Fruit fly (Drosophila melanogaster) whole organism, wandering third instar larva: Measurements from ENCODE around the gene TfIIA-L.

Source experiments
- Abd-B ChIP-seq: fragments of >200 bp; optimal IDR thresholded peaks from 2 replicates; lab custom pipeline; 2017; ENCODE audit warnings: missing biosample characterization, missing genetic modification characterization
- Dif ChIP-seq: fragments of 200-275, 200-300 bp; sonication (Bioruptor generic); optimal IDR thresholded peaks from 2 replicates; lab custom pipeline; 2018; ENCODE audit warnings: missing biosample characterization, missing genetic modification characterization; ENCODE audit not compliant: partially characterized antibody
- GATAd ChIP-seq: sonication (Bioruptor generic); optimal IDR thresholded peaks from 2 replicates; lab custom pipeline; 2016; ENCODE audit warnings: missing biosample characterization, missing genetic modification characterization
- HLH106 ChIP-seq: fragments of 200-800 bp; optimal IDR thresholded peaks from 3 replicates; lab custom pipeline; 2019; ENCODE audit warnings: missing biosample characterization, mild to moderate bottlenecking, missing genetic modification characterization, moderate library complexity
- Hnf4 ChIP-seq: fragments of 200-800 bp; sonication (Bioruptor generic); optimal IDR thresholded peaks from 2 replicates; lab custom pipeline; 2016; ENCODE audit warnings: missing biosample characterization, mild to moderate bottlenecking, missing genetic modification characterization
- Hr78 ChIP-seq: fragments of >200 bp; optimal IDR thresholded peaks from 2 replicates; lab custom pipeline; 2017; ENCODE audit warnings: missing biosample characterization, missing genetic modification characterization
- Hr83 ChIP-seq: fragments of 200-300 bp; sonication (Bioruptor generic); optimal IDR thresholded peaks from 2 replicates; lab custom pipeline; 2016; ENCODE audit warnings: missing biosample characterization, mild to moderate bottlenecking, missing genetic modification characterization, moderate library complexity; ENCODE audit not compliant: poor library complexity, severe bottlenecking
- Jra ChIP-seq: sonication (Bioruptor generic); optimal IDR thresholded peaks from 2 replicates; lab custom pipeline; 2016; ENCODE audit warnings: missing biosample characterization, missing genetic modification characterization
- Mio ChIP-seq: sonication (Bioruptor generic); optimal IDR thresholded peaks from 2 replicates; lab custom pipeline; 2016; ENCODE audit warnings: missing biosample characterization, missing genetic modification characterization
- Myc ChIP-seq: fragments of >200 bp; optimal IDR thresholded peaks from 2 replicates; lab custom pipeline; 2017
- N ChIP-seq: fragments of >200 bp; optimal IDR thresholded peaks from 2 replicates; lab custom pipeline; 2018; ENCODE audit warnings: missing biosample characterization, missing external identifiers, missing genetic modification characterization
- OdsH ChIP-seq: fragments of 200-800 bp; sonication (Bioruptor generic); optimal IDR thresholded peaks from 2 replicates; lab custom pipeline; 2016; ENCODE audit warnings: missing biosample characterization, mild to moderate bottlenecking, missing genetic modification characterization
- Rel ChIP-seq, 2 experiments: fragments of 200-800 bp; sonication (Bioruptor generic) in 1 of 2; optimal IDR thresholded peaks; 2 replicates in 1 of 2; 3 replicates in 1 of 2; lab custom pipeline; 2016 to 2019; ENCODE audit warnings: mild to moderate bottlenecking in 2 of 2, missing biosample characterization in 2 of 2, missing genetic modification characterization in 2 of 2, moderate library complexity in 1 of 2
- Sp1 ChIP-seq: fragments of 200-800 bp; sonication (Bioruptor generic); optimal IDR thresholded peaks from 3 replicates; lab custom pipeline; 2019; ENCODE audit warnings: missing biosample characterization, mild to moderate bottlenecking, missing genetic modification characterization, moderate library complexity
- Vsx2 ChIP-seq: fragments of 200-300, 225-300 bp; sonication (Bioruptor generic); optimal IDR thresholded peaks from 2 replicates; lab custom pipeline; 2018; ENCODE audit warnings: missing biosample characterization, missing genetic modification characterization; ENCODE audit not compliant: partially characterized antibody
- br ChIP-seq: fragments of 200-800 bp; sonication (Bioruptor generic); optimal IDR thresholded peaks from 2 replicates; lab custom pipeline; 2016; ENCODE audit warnings: missing biosample characterization, missing genetic modification characterization
- dl ChIP-seq, 2 experiments: fragments of 175-275, 200-275 bp in 1 of 2; fragments of 200-275 bp in 1 of 2; sonication (Bioruptor generic); optimal IDR thresholded peaks; lab custom pipeline; 2018; ENCODE audit warnings: mild to moderate bottlenecking in 2 of 2, missing biosample characterization in 2 of 2, missing genetic modification characterization in 2 of 2, moderate library complexity in 2 of 2; ENCODE audit not compliant: partially characterized antibody in 2 of 2, insufficient read depth in 1 of 2
- dmrt93B ChIP-seq: fragments of 200-800 bp; sonication (Bioruptor generic); optimal IDR thresholded peaks from 2 replicates; lab custom pipeline; 2018; ENCODE audit warnings: missing biosample characterization, mild to moderate bottlenecking, missing genetic modification characterization
- ey ChIP-seq: fragments of 200-800 bp; sonication (Bioruptor generic); optimal IDR thresholded peaks from 2 replicates; lab custom pipeline; 2016; ENCODE audit warnings: missing biosample characterization, missing genetic modification characterization
- foxo ChIP-seq, 2 experiments: fragments of 200-800 bp; sonication (Bioruptor generic); optimal IDR thresholded peaks; 2 replicates in 1 of 2; 3 replicates in 1 of 2; lab custom pipeline; 2016 to 2017; ENCODE audit warnings: missing biosample characterization in 2 of 2, missing genetic modification characterization in 2 of 2
- fru ChIP-seq: fragments of 200-800 bp; sonication (Bioruptor generic); optimal IDR thresholded peaks from 3 replicates; lab custom pipeline; 2016; ENCODE audit warnings: missing biosample characterization, mild to moderate bottlenecking, missing genetic modification characterization
- h ChIP-seq: fragments of 200-800 bp; sonication (Bioruptor generic); optimal IDR thresholded peaks from 3 replicates; lab custom pipeline; 2016; ENCODE audit warnings: missing biosample characterization, mild to moderate bottlenecking, missing genetic modification characterization
- jim ChIP-seq: fragments of 175-275, 200-325 bp; sonication (Bioruptor generic); optimal IDR thresholded peaks from 2 replicates; lab custom pipeline; 2016; ENCODE audit warnings: missing biosample characterization, mild to moderate bottlenecking, missing genetic modification characterization
- lola ChIP-seq: fragments of >200 bp; optimal IDR thresholded peaks from 2 replicates; lab custom pipeline; 2017; ENCODE audit warnings: missing biosample characterization, missing genetic modification characterization
- rgr ChIP-seq: fragments of 200-800 bp; sonication (Bioruptor generic); optimal IDR thresholded peaks from 3 replicates; lab custom pipeline; 2016; ENCODE audit warnings: missing biosample characterization, mild to moderate bottlenecking, missing genetic modification characterization
- sage ChIP-seq: fragments of 200-800 bp; sonication (Bioruptor generic); optimal IDR thresholded peaks from 2 replicates; lab custom pipeline; 2016; ENCODE audit warnings: missing biosample characterization, mild to moderate bottlenecking, missing genetic modification characterization
- sv ChIP-seq: fragments of 200-800 bp; sonication (Bioruptor generic); optimal IDR thresholded peaks from 3 replicates; lab custom pipeline; 2016; ENCODE audit warnings: missing biosample characterization, missing genetic modification characterization
- tai ChIP-seq: sonication (Bioruptor generic); optimal IDR thresholded peaks from 2 replicates; lab custom pipeline; 2016; ENCODE audit warnings: missing biosample characterization, missing genetic modification characterization
- usp ChIP-seq: fragments of >200 bp; optimal IDR thresholded peaks from 2 replicates; lab custom pipeline; 2017; ENCODE audit warnings: missing biosample characterization, missing genetic modification characterization
- woc ChIP-seq: sonication (Bioruptor generic); optimal IDR thresholded peaks from 2 replicates; lab custom pipeline; 2016; ENCODE audit warnings: missing biosample characterization, mild to moderate bottlenecking, missing genetic modification characterization

TfIIA-L gene

DNA sequence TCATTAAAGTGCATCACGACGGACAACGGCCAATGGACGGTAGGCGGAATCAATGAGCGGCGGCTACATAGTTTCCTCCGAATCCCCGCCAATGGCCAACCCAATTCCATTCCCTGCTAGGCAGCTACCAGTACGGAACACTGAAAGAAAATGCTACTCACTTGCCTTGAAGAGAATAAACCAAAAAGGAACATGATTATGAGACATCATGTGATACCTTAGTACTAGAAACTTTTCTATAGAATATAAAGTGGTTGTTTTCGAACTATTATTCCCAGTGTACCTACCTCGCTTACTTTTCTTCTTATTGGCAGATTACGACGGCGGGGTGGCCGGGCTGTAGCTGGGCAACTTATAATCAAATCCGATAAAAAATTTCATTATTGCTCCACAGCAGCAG lies 26.2 kb upstream of the TfIIA-L start:
- TF ChIP-seq Abd-B (GFP tag; lab: Kevin White, UChicago) = no peak
- peak; percentile 29 for TF ChIP-seq rgr (GFP tag; lab: Kevin White, UChicago)
- TF ChIP-seq HLH106 (tag; lab: Kevin White, UChicago) = peak; percentile 48
- TF ChIP-seq Rel (GFP tag; optimal IDR thresholded peaks at IDR 0.05; lab: Kevin White, UChicago) = no peak
- no peak for TF ChIP-seq Rel (tag; optimal IDR thresholded peaks at IDR 0.05; lab: Kevin White, UChicago)
- TF ChIP-seq Mio (GFP tag; lab: Kevin White, UChicago) = no peak
- no peak for TF ChIP-seq Hr78
- peak; percentile 55 for TF ChIP-seq h (GFP tag; lab: Kevin White, UChicago)
- peak; percentile 29 for TF ChIP-seq OdsH (GFP tag; lab: Kevin White, UChicago)
- TF ChIP-seq sage = no peak
- TF ChIP-seq N (GFP tag; lab: Kevin White, UChicago) = no peak
- TF ChIP-seq woc (GFP tag; lab: Kevin White, UChicago) = peak; percentile 65
- TF ChIP-seq jim = no peak
- TF ChIP-seq foxo (GFP tag; optimal IDR thresholded peaks at IDR 0.05; lab: Kevin White, UChicago) = peak in 1 of 2 experiments; percentile 55
- peak; percentile 44 for TF ChIP-seq br (GFP tag; lab: Kevin White, UChicago)
- TF ChIP-seq fru (GFP tag; lab: Kevin White, UChicago) = peak; percentile 55
- peak; percentile 42 for TF ChIP-seq Sp1
- peak; percentile 33 for TF ChIP-seq ey (GFP tag; lab: Kevin White, UChicago)
- no peak for TF ChIP-seq dmrt93B

DNA sequence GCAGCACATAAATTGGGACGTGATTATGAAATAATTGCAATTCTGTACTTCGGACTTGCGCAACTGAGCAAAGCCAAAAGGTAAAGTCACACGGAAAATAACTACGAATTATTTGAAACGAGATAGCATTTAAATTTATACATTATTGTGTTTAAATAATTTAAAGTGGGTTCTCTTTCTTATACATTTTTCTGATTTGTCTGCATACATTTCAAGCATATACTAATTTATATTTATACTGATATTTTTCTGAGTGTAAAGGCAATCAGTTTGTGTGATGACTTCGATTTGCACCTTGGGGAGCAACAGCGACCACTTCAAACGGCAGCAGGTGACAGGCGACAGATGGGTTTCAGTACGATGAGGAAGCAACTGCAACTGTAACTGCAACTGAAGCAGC lies 25.4 kb upstream of the TfIIA-L start:
- TF ChIP-seq HLH106 (tag; lab: Kevin White, UChicago) (no peak), jim (no peak)

dm6 chr3R:27226080-27226648 lies 24.7 kb upstream of the TfIIA-L start:
- TF ChIP-seq lola (GFP tag; lab: Kevin White, UChicago) (no peak), Rel (GFP tag; optimal IDR thresholded peaks at IDR 0.05; lab: Kevin White, UChicago) (no peak), Rel (tag; optimal IDR thresholded peaks at IDR 0.05; lab: Kevin White, UChicago) (peak; percentile 68)

DNA sequence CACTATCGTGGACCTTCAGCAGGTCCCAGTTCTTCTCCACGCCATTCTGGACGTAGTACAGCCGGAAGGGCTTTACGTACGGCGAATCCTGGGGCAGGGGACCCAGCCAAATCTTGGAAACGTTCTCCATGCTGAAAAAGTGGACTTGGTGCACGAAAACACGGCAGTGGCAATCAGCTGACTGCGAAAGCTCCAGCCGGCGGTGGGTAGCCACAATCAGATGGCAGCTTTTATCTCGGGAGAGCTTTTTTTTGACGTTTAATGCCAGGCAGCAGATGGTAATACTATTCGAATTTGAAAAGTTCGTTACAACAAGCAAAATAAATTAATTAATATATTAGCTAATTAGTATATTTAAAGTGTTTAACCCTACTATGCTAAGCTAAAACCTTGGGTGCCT lies 22.6 kb upstream of the TfIIA-L start, which contains the start of gene CG42813:
CG42813 (minus strand) TSS at position 220 of the 400 bp plus-strand sequence.
- no peak for TF ChIP-seq Jra
- TF ChIP-seq tai (GFP tag; lab: Kevin White, UChicago) = no peak
- TF ChIP-seq woc (GFP tag; lab: Kevin White, UChicago) = no peak
- TF ChIP-seq Hr83 (GFP tag; lab: Kevin White, UChicago) = no peak
- TF ChIP-seq dl (GFP tag; optimal IDR thresholded peaks at IDR 0.05; lab: Kevin White, UChicago; ENCODE audit: insufficient read depth in 1 of 2, partially characterized antibody in 2 of 2) = no peak
- no peak for TF ChIP-seq h (GFP tag; lab: Kevin White, UChicago)
- no peak for TF ChIP-seq Dif (GFP tag; lab: Kevin White, UChicago)
- TF ChIP-seq jim = no peak
- no peak for TF ChIP-seq GATAd (GFP tag; lab: Kevin White, UChicago)
- TF ChIP-seq fru (GFP tag; lab: Kevin White, UChicago) = no peak

dm6 chr3R:27229368-27229767 lies 21.5 kb upstream of the TfIIA-L start, which contains the start of gene CG42814:
CG42814 (minus strand) TSS chr3R:27229468.
- no peak for TF ChIP-seq Mio (GFP tag; lab: Kevin White, UChicago)
- TF ChIP-seq lola (GFP tag; lab: Kevin White, UChicago) = no peak
- TF ChIP-seq N (GFP tag; lab: Kevin White, UChicago) = no peak
- no peak for TF ChIP-seq jim
- TF ChIP-seq foxo (GFP tag; optimal IDR thresholded peaks at IDR 0.05; lab: Kevin White, UChicago) = no peak
- no peak for TF ChIP-seq Jra

DNA sequence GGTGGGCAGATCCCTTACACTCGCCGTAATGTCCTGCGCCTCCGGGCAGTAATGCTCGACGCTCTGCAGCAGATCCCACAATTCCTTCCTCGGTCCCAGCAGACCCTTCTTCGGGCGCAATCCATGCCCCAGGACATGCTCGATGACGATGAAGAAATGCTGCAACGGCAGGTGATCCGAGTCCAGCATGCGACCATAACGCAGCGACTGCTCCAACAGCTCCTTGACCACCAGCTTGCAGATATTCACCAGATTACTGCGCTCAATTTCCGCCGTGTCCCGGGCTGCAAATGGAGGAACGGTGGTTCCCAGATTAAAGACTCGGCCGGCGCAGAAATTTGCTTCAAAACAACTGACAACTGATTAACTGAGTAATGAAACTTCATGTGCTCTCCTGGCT lies 17.5 kb upstream of the TfIIA-L start, which contains the start of gene CG31068:
CG31068 (plus strand) TSS at position 301 of the 400 bp plus-strand sequence.
- no peak for TF ChIP-seq jim

- TF ChIP-seq h (GFP tag; lab: Kevin White, UChicago) (no peak), Hr78 (no peak), dl (GFP tag; optimal IDR thresholded peaks at IDR 0.05; lab: Kevin White, UChicago; ENCODE audit: insufficient read depth in 1 of 2, partially characterized antibody in 2 of 2) (no peak), lola (GFP tag; lab: Kevin White, UChicago) (no peak), GATAd (GFP tag; lab: Kevin White, UChicago) (no peak), Sp1 (no peak), Vsx2 (GFP tag; lab: Kevin White, UChicago) (no peak), Mio (GFP tag; lab: Kevin White, UChicago) (no peak), sage (no peak), Hr83 (GFP tag; lab: Kevin White, UChicago) (no peak), sv (GFP tag; lab: Kevin White, UChicago) (no peak), dmrt93B (no peak), OdsH (GFP tag; lab: Kevin White, UChicago) (no peak), br (GFP tag; lab: Kevin White, UChicago) (no peak), Hnf4 (no peak), rgr (GFP tag; lab: Kevin White, UChicago) (no peak), Myc (no peak), Abd-B (GFP tag; lab: Kevin White, UChicago) (no peak), N (GFP tag; lab: Kevin White, UChicago) (no peak), usp (GFP tag; lab: Kevin White, UChicago) (no peak)
These were observed 12.9 kb upstream of the TfIIA-L start for dm6 chr3R:27237980-27238379.
